Fruit fly (Drosophila melanogaster) whole organism, embryonic: Measurements from ENCODE around the gene CG34269.

Experiments
- Abd-B ChIP-seq: fragments of 200-800 bp; sonication (Bioruptor generic); optimal IDR thresholded peaks from 2 replicates; lab custom pipeline; 2018; ENCODE audit warnings: missing biosample characterization, mild to moderate bottlenecking, missing genetic modification characterization, moderate library complexity
- Adf1 ChIP-seq: fragments of 200-800 bp; sonication (Bioruptor generic); IDR thresholded peaks from 2 replicates; pipeline ENCODE4 v1.3.6; 2022; ENCODE audit warnings: missing biosample characterization, missing genetic modification characterization
- Antp ChIP-seq: fragments of 200-800 bp; sonication (Bioruptor generic); optimal IDR thresholded peaks from 3 replicates; lab custom pipeline; 2016; ENCODE audit warnings: missing biosample characterization, missing genetic modification characterization
- B-H2 ChIP-seq: fragments of 200-800 bp; sonication (Bioruptor generic); optimal IDR thresholded peaks from 2 replicates; lab custom pipeline; 2018; ENCODE audit warnings: missing biosample characterization, mild to moderate bottlenecking, missing genetic modification characterization
- CG10979 ChIP-seq: fragments of 200-800 bp; sonication (Bioruptor generic); optimal IDR thresholded peaks from 2 replicates; lab custom pipeline; 2018; ENCODE audit warnings: missing biosample characterization, mild to moderate bottlenecking, missing genetic modification characterization, moderate library complexity
- CG11504 ChIP-seq: fragments of 200-800 bp; sonication (Bioruptor generic); optimal IDR thresholded peaks from 3 replicates; lab custom pipeline; 2019; ENCODE audit warnings: missing biosample characterization, mild to moderate bottlenecking, missing genetic modification characterization, moderate library complexity
- CG13894 ChIP-seq: fragments of 200-800 bp; sonication (Bioruptor generic); optimal IDR thresholded peaks from 3 replicates; lab custom pipeline; 2018; ENCODE audit warnings: missing biosample characterization, mild to moderate bottlenecking, missing genetic modification characterization, moderate library complexity
- CG16863 ChIP-seq: fragments of 200-800 bp; sonication (Bioruptor generic); optimal IDR thresholded peaks from 3 replicates; lab custom pipeline; 2016; ENCODE audit warnings: missing biosample characterization, missing genetic modification characterization
- CG17568 ChIP-seq: fragments of 200-800 bp; sonication (Bioruptor generic); optimal IDR thresholded peaks from 2 replicates; lab custom pipeline; 2018; ENCODE audit warnings: missing biosample characterization, mild to moderate bottlenecking, missing genetic modification characterization, moderate library complexity
- CG1792 ChIP-seq: fragments of 200-800 bp; sonication (Bioruptor generic); optimal IDR thresholded peaks from 2 replicates; lab custom pipeline; 2016; ENCODE audit warnings: missing biosample characterization, missing genetic modification characterization
- CG18476 ChIP-seq: fragments of 200-800 bp; sonication (Bioruptor generic); optimal IDR thresholded peaks from 2 replicates; lab custom pipeline; 2016; ENCODE audit warnings: missing biosample characterization, mild to moderate bottlenecking, missing genetic modification characterization
- CG6854 ChIP-seq: fragments of 200-800 bp; sonication (Bioruptor generic); optimal IDR thresholded peaks from 3 replicates; lab custom pipeline; 2017; ENCODE audit warnings: missing biosample characterization, mild to moderate bottlenecking, missing genetic modification characterization
- CG7357 ChIP-seq: fragments of 200-800 bp; sonication (Bioruptor generic); IDR thresholded peaks from 3 replicates; pipeline ENCODE4 v1.3.6; 2022; ENCODE audit warnings: missing biosample characterization, missing genetic modification characterization
- CG8089 ChIP-seq: fragments of 200-800 bp; sonication (Bioruptor generic); optimal IDR thresholded peaks from 3 replicates; lab custom pipeline; 2016; ENCODE audit warnings: missing biosample characterization, missing genetic modification characterization
- CG9215 ChIP-seq: fragments of 200-800 bp; sonication (Bioruptor generic); IDR thresholded peaks from 2 replicates; pipeline ENCODE4 v1.3.6; 2022; ENCODE audit warnings: missing biosample characterization, missing genetic modification characterization
- CG9727 ChIP-seq: fragments of 200-800 bp; sonication (Bioruptor generic); optimal IDR thresholded peaks from 3 replicates; lab custom pipeline; 2017; ENCODE audit warnings: missing biosample characterization, mild to moderate bottlenecking, missing genetic modification characterization
- CkIIα-i1 ChIP-seq: fragments of 200-800 bp; sonication (Bioruptor generic); IDR thresholded peaks from 2 replicates; pipeline ENCODE4 v1.3.6; 2022; ENCODE audit warnings: missing biosample characterization, missing genetic modification characterization
- CrebB ChIP-seq: fragments of 200-800 bp; sonication (Bioruptor generic); optimal IDR thresholded peaks from 3 replicates; lab custom pipeline; 2018; ENCODE audit warnings: missing biosample characterization, mild to moderate bottlenecking, missing genetic modification characterization
- Dp ChIP-seq: fragments of 200-800 bp; sonication (Bioruptor generic); optimal IDR thresholded peaks from 2 replicates; lab custom pipeline; 2018; ENCODE audit warnings: missing biosample characterization, mild to moderate bottlenecking, missing genetic modification characterization, moderate library complexity
- E2f2 ChIP-seq: fragments of 200-800 bp; sonication (Bioruptor generic); IDR thresholded peaks from 2 replicates; pipeline ENCODE4 v1.3.6; 2022; ENCODE audit warnings: missing biosample characterization, missing genetic modification characterization
- MBD-R2 ChIP-seq: fragments of 200-800 bp; sonication (Bioruptor generic); IDR thresholded peaks from 2 replicates; pipeline ENCODE4 v1.3.6; 2022; ENCODE audit warnings: missing biosample characterization, missing genetic modification characterization
- Mes4 ChIP-seq: fragments of 200-800 bp; sonication (Bioruptor generic); optimal IDR thresholded peaks from 2 replicates; lab custom pipeline; 2016; ENCODE audit warnings: missing biosample characterization, missing genetic modification characterization
- Mrtf ChIP-seq: fragments of 200-800 bp; sonication (Bioruptor generic); IDR thresholded peaks from 3 replicates; pipeline ENCODE4 v1.3.6; 2022; ENCODE audit warnings: missing biosample characterization, missing genetic modification characterization
- NFAT ChIP-seq: fragments of 200-800 bp; sonication (Bioruptor generic); IDR thresholded peaks from 2 replicates; pipeline ENCODE4 v1.3.6; 2022; ENCODE audit warnings: missing biosample characterization, missing genetic modification characterization
- Nf-YB ChIP-seq: fragments of 200-800 bp; sonication (Bioruptor generic); optimal IDR thresholded peaks from 3 replicates; lab custom pipeline; 2019; ENCODE audit warnings: missing biosample characterization, mild to moderate bottlenecking, missing genetic modification characterization, moderate library complexity
- NfI ChIP-seq: fragments of 200-800 bp; sonication (Bioruptor generic); optimal IDR thresholded peaks from 3 replicates; lab custom pipeline; 2018; ENCODE audit warnings: missing biosample characterization, mild to moderate bottlenecking, missing genetic modification characterization, moderate library complexity
- Sin3A ChIP-seq: fragments of >200 bp; optimal IDR thresholded peaks from 2 replicates; lab custom pipeline; 2018
- Sox100B ChIP-seq: fragments of 200-800 bp; sonication (Bioruptor generic); optimal IDR thresholded peaks from 3 replicates; lab custom pipeline; 2018; ENCODE audit warnings: missing biosample characterization, mild to moderate bottlenecking, missing genetic modification characterization
- Xrp1 ChIP-seq: fragments of 200-800 bp; sonication (Bioruptor generic); IDR thresholded peaks from 2 replicates; pipeline ENCODE4 v1.3.6; 2022; ENCODE audit warnings: missing biosample characterization, missing genetic modification characterization
- ac ChIP-seq: fragments of 200-800 bp; sonication (Bioruptor generic); optimal IDR thresholded peaks from 3 replicates; lab custom pipeline; 2017; ENCODE audit warnings: missing biosample characterization, mild to moderate bottlenecking, missing genetic modification characterization
- ap ChIP-seq: fragments of 200-800 bp; sonication (Bioruptor generic); IDR thresholded peaks from 2 replicates; pipeline ENCODE4 v1.3.6; 2022; ENCODE audit warnings: missing biosample characterization, missing genetic modification characterization
- ash1 ChIP-seq: fragments of 200-800 bp; sonication (Bioruptor generic); optimal IDR thresholded peaks from 2 replicates; lab custom pipeline; 2018; ENCODE audit warnings: missing biosample characterization, mild to moderate bottlenecking, missing genetic modification characterization
- ato ChIP-seq: fragments of 200-800 bp; sonication (Bioruptor generic); IDR thresholded peaks from 2 replicates; pipeline ENCODE4 v1.3.6; 2022; ENCODE audit warnings: missing biosample characterization, missing genetic modification characterization; ENCODE audit not compliant: partially characterized antibody
- ci ChIP-seq: fragments of 200-800 bp; sonication (Bioruptor generic); IDR thresholded peaks from 3 replicates; pipeline ENCODE4 v1.3.6; 2022; ENCODE audit warnings: missing biosample characterization, missing genetic modification characterization
- corto ChIP-seq: fragments of 200-800 bp; sonication (Bioruptor generic); optimal IDR thresholded peaks from 2 replicates; lab custom pipeline; 2016; ENCODE audit warnings: missing biosample characterization, mild to moderate bottlenecking, missing genetic modification characterization, moderate library complexity
- danr ChIP-seq: fragments of 200-800 bp; sonication (Bioruptor generic); IDR thresholded peaks from 2 replicates; pipeline ENCODE4 v1.3.6; 2022; ENCODE audit warnings: missing biosample characterization, missing genetic modification characterization
- dmrt99B ChIP-seq: fragments of 200-800 bp; sonication (Bioruptor generic); optimal IDR thresholded peaks from 2 replicates; lab custom pipeline; 2018; ENCODE audit warnings: missing biosample characterization, mild to moderate bottlenecking, missing genetic modification characterization, moderate library complexity
- emc ChIP-seq: fragments of 200-800 bp; sonication (Bioruptor generic); optimal IDR thresholded peaks from 2 replicates; lab custom pipeline; 2016; ENCODE audit warnings: missing biosample characterization, missing genetic modification characterization
- exex ChIP-seq: fragments of 200-800 bp; sonication (Bioruptor generic); optimal IDR thresholded peaks from 4 replicates; lab custom pipeline; 2018; ENCODE audit warnings: missing biosample characterization, mild to moderate bottlenecking, missing genetic modification characterization, moderate library complexity
- gcm ChIP-seq: fragments of 200-800 bp; sonication (Bioruptor generic); optimal IDR thresholded peaks from 2 replicates; lab custom pipeline; 2019; ENCODE audit warnings: missing biosample characterization, mild to moderate bottlenecking, missing genetic modification characterization, moderate library complexity
- gcm2 ChIP-seq: fragments of 200-800 bp; sonication (Bioruptor generic); optimal IDR thresholded peaks from 2 replicates; lab custom pipeline; 2016; ENCODE audit warnings: missing biosample characterization, missing genetic modification characterization
- mld ChIP-seq: fragments of 200-800 bp; sonication (Bioruptor generic); IDR thresholded peaks from 3 replicates; pipeline ENCODE4 v1.3.6; 2022; ENCODE audit warnings: missing biosample characterization, missing genetic modification characterization; ENCODE audit not compliant: partially characterized antibody
- nmo ChIP-seq: fragments of 200-800 bp; sonication (Bioruptor generic); optimal IDR thresholded peaks from 2 replicates; lab custom pipeline; 2018; ENCODE audit warnings: missing biosample characterization, mild to moderate bottlenecking, missing genetic modification characterization, moderate library complexity
- oc ChIP-seq: fragments of 200-800 bp; sonication (Bioruptor generic); optimal IDR thresholded peaks from 2 replicates; lab custom pipeline; 2018; ENCODE audit warnings: missing biosample characterization, mild to moderate bottlenecking, missing genetic modification characterization, moderate library complexity
- odd ChIP-seq: fragments of 200-800 bp; sonication (Bioruptor generic); optimal IDR thresholded peaks from 2 replicates; lab custom pipeline; 2017; ENCODE audit warnings: missing biosample characterization, mild to moderate bottlenecking, missing genetic modification characterization
- pb ChIP-seq: fragments of 200-800 bp; sonication (Bioruptor generic); optimal IDR thresholded peaks from 3 replicates; lab custom pipeline; 2016; ENCODE audit warnings: missing biosample characterization, missing genetic modification characterization
- peb ChIP-seq: fragments of 200-800 bp; sonication (Bioruptor generic); IDR thresholded peaks from 2 replicates; pipeline ENCODE4 v1.3.6; 2022; ENCODE audit warnings: missing biosample characterization, missing genetic modification characterization
- slbo ChIP-seq: fragments of 200-800 bp; sonication (Bioruptor generic); IDR thresholded peaks from 2 replicates; pipeline ENCODE4 v1.3.6; 2022; ENCODE audit warnings: missing biosample characterization, missing genetic modification characterization
- stwl ChIP-seq: fragments of 200-800 bp; sonication (Bioruptor generic); optimal IDR thresholded peaks from 3 replicates; lab custom pipeline; 2018; ENCODE audit warnings: missing biosample characterization, mild to moderate bottlenecking, missing genetic modification characterization, moderate library complexity
- tup ChIP-seq: fragments of 200-800 bp; sonication (Bioruptor generic); optimal IDR thresholded peaks from 2 replicates; lab custom pipeline; 2016; ENCODE audit warnings: missing biosample characterization, mild to moderate bottlenecking, missing genetic modification characterization, moderate library complexity
- unc-4 ChIP-seq: fragments of 200-800 bp; sonication (Bioruptor generic); IDR thresholded peaks from 2 replicates; pipeline ENCODE4 v1.3.6; 2022; ENCODE audit warnings: missing biosample characterization, missing genetic modification characterization; ENCODE audit not compliant: partially characterized antibody
- zfh2 ChIP-seq: fragments of 200-800 bp; sonication (Bioruptor generic); optimal IDR thresholded peaks from 2 replicates; lab custom pipeline; 2016; ENCODE audit warnings: missing biosample characterization, missing genetic modification characterization

CG34269 gene

dm6 chr3L:511755-512209, 16.4 kb upstream of the CG34269 start (continued):
- TF ChIP-seq peb (GFP tag; lab: Robert Waterston, UW) (no peak), Mes4 (no peak), CG7357 (GFP tag; lab: Robert Waterston, UW) (no peak), dmrt99B (tag; lab: Kevin White, UChicago) (no peak), danr (GFP tag; lab: Robert Waterston, UW) (no peak), CG9727 (GFP tag; lab: Kevin White, UChicago) (no peak), CG1792 (GFP tag; lab: Kevin White, UChicago) (no peak), Sox100B (GFP tag; lab: Kevin White, UChicago) (no peak), Antp (GFP tag; lab: Kevin White, UChicago) (no peak), slbo (GFP tag; lab: Robert Waterston, UW) (peak; percentile 63), zfh2 (no peak), CG8089 (GFP tag; lab: Kevin White, UChicago) (no peak), NfI (no peak), oc (tag; lab: Kevin White, UChicago) (no peak), CG16863 (GFP tag; lab: Kevin White, UChicago) (no peak), ato (GFP tag; lab: Robert Waterston, UW) (no peak), CG10979 (no peak), corto (GFP tag; lab: Kevin White, UChicago) (no peak), gcm2 (GFP tag; lab: Kevin White, UChicago) (no peak), ci (GFP tag; lab: Robert Waterston, UW) (no peak), ap (GFP tag; lab: Robert Waterston, UW) (no peak), Mrtf (GFP tag; lab: Robert Waterston, UW) (no peak), odd (no peak), pb (GFP tag; lab: Kevin White, UChicago) (no peak), unc-4 (GFP tag; lab: Robert Waterston, UW) (no peak), gcm (GFP tag; lab: Kevin White, UChicago) (no peak), Adf1 (GFP tag; lab: Robert Waterston, UW) (no peak), Xrp1 (GFP tag; lab: Robert Waterston, UW) (no peak), E2f2 (GFP tag; lab: Robert Waterston, UW) (peak; percentile 13; the same call in 1 of the 2 replicates), CG17568 (GFP tag; lab: Kevin White, UChicago) (peak; percentile 7), ac (GFP tag; lab: Kevin White, UChicago) (no peak), CG11504 (tag; lab: Kevin White, UChicago) (no peak), CkIIα-i1 (GFP tag; lab: Robert Waterston, UW) (no peak), Dp (no peak), CG13894 (peak; percentile 4), B-H2 (no peak), CrebB (tag; lab: Kevin White, UChicago) (no peak), tup (GFP tag; lab: Kevin White, UChicago) (no peak), CG6854 (GFP tag; lab: Kevin White, UChicago) (no peak), exex (tag; lab: Kevin White, UChicago) (peak; percentile 95), nmo (GFP tag; lab: Kevin White, UChicago) (no peak), emc (GFP tag; lab: Kevin White, UChicago) (no peak), Nf-YB (no peak), CG18476 (no peak), Abd-B (GFP tag; lab: Kevin White, UChicago) (no peak), Sin3A (no peak), NFAT (GFP tag; lab: Robert Waterston, UW) (0 out of 2 replicates have a peak, but pooled peaks have one; percentile 6), mld (no peak), CG9215 (GFP tag; lab: Robert Waterston, UW) (peak; percentile 22; the same call in 1 of the 2 replicates), stwl (no peak), MBD-R2 (GFP tag; lab: Robert Waterston, UW) (no peak; the same call in 1 of the 2 replicates), ash1 (GFP tag; lab: Kevin White, UChicago) (no peak)
